Worm (Caenorhabditis elegans) whole organism, early embryonic: ENCODE data around the gene dop-1.

Experiments used
- F13C5.2 ChIP-seq: sonication (generic microtip); optimal IDR thresholded peaks from 2 replicates; lab custom pipeline; 2017; ENCODE audit warnings: mild to moderate bottlenecking, missing genetic modification characterization, inconsistent platforms, missing compliant biosample characterization
- aly-1 ChIP-seq: sonication (generic microtip); optimal IDR thresholded peaks from 2 replicates; lab custom pipeline; 2016; ENCODE audit warnings: missing genetic modification characterization, missing compliant biosample characterization
- ama-1 ChIP-seq: fragments of 150-350 bp; optimal IDR thresholded peaks from 2 replicates; lab custom pipeline; 2014
- flt-1 ChIP-seq: fragments of 200-800 bp; sonication (Bioruptor generic); IDR thresholded peaks from 2 replicates; pipeline ENCODE4 v1.3.6; 2022; ENCODE audit warnings: missing genetic modification characterization, missing compliant biosample characterization
- hmbx-1 ChIP-seq: sonication (generic microtip); optimal IDR thresholded peaks from 2 replicates; lab custom pipeline; 2016; ENCODE audit warnings: mild to moderate bottlenecking, missing genetic modification characterization, missing compliant biosample characterization
- pes-1 ChIP-seq: fragments of 200-800 bp; sonication (Bioruptor generic); IDR thresholded peaks from 2 replicates; pipeline ENCODE4 v1.3.6; 2022; ENCODE audit warnings: missing genetic modification reagents, missing genetic modification characterization, missing compliant biosample characterization
- scrt-1 ChIP-seq: fragments of 200-800 bp; sonication (Bioruptor generic); IDR thresholded peaks from 2 replicates; pipeline ENCODE4 v1.3.6; 2022; ENCODE audit warnings: missing genetic modification characterization, missing compliant biosample characterization
- sea-1 ChIP-seq: fragments of 200-800 bp; sonication (Bioruptor generic); conservative IDR thresholded peaks from 2 replicates; pipeline ENCODE4 v1.3.6; 2022; ENCODE audit warnings: missing genetic modification characterization, missing compliant biosample characterization
- tbx-11 ChIP-seq: fragments of 200-800 bp; sonication (Bioruptor generic); IDR thresholded peaks from 2 replicates; pipeline ENCODE4 v1.3.6; 2022; ENCODE audit warnings: missing genetic modification characterization, missing compliant biosample characterization
- tra-4 ChIP-seq: sonication (generic microtip); optimal IDR thresholded peaks from 2 replicates; lab custom pipeline; 2017; ENCODE audit warnings: missing genetic modification characterization, missing compliant biosample characterization

ce11 chrX:4429364-4429763, 10.7 kb upstream of the dop-1 start:
- no peak for TF ChIP-seq tra-4 (tag; lab: Kevin White, UChicago)
- no peak for TF ChIP-seq ama-1
- TF ChIP-seq tbx-11 (GFP tag; lab: Robert Waterston, UW), result no peak
- TF ChIP-seq aly-1 (tag; lab: Kevin White, UChicago), result no peak
- no peak for TF ChIP-seq pes-1 (GFP tag; lab: Robert Waterston, UW)
- TF ChIP-seq scrt-1 (GFP tag; lab: Robert Waterston, UW), result no peak
- TF ChIP-seq sea-1 (GFP tag; lab: Robert Waterston, UW), result no peak
- no peak for TF ChIP-seq hmbx-1
- TF ChIP-seq F13C5.2 (tag; lab: Kevin White, UChicago), result no peak
- no peak for TF ChIP-seq flt-1 (GFP tag; lab: Robert Waterston, UW)
